Fruit fly (Drosophila melanogaster): Measurements from ENCODE around the gene Ntl.
A peak's percentile ranks its signal among the peaks of the same experiment; 100 is the strongest.

The Ntl gene

dm6 chr2L:7703534-7703933 is 7.1 kb upstream of the Ntl start:
- TF ChIP-seq CG14441 (GFP tag; IDR thresholded peaks at IDR 0.05) = 0 out of 2 replicates have a peak, but pooled peaks have one; percentile 22
- peak; percentile 25 for TF ChIP-seq Sox102F (GFP tag; optimal IDR thresholded peaks at IDR 0.05)
- peak; percentile 14; the same call in 1 of the 2 replicates for TF ChIP-seq ranshi (GFP tag; IDR thresholded peaks at IDR 0.05)
- no peak for TF ChIP-seq CG4328 (GFP tag; optimal IDR thresholded peaks at IDR 0.05)
- TF ChIP-seq Drgx (GFP tag; IDR thresholded peaks at IDR 0.05) = peak; percentile 38; the same call in 1 of the 2 replicates
- no peak for TF ChIP-seq CG6813 (GFP tag; optimal IDR thresholded peaks at IDR 0.05)
- peak; percentile 8 for TF ChIP-seq Xbp1 (GFP tag; optimal IDR thresholded peaks at IDR 0.05)
- no peak for TF ChIP-seq CG6254 (GFP tag; optimal IDR thresholded peaks at IDR 0.05)
- no peak for TF ChIP-seq sim (GFP tag; IDR thresholded peaks at IDR 0.05)
- peak; percentile 46 for TF ChIP-seq CG2120 (GFP tag; optimal IDR thresholded peaks at IDR 0.05)
- TF ChIP-seq eve (GFP tag; optimal IDR thresholded peaks at IDR 0.05) = peak in 1 of 2 experiments; percentile 44
- peak; percentile 11 for TF ChIP-seq fd3F (GFP tag; optimal IDR thresholded peaks at IDR 0.05)
- no peak for TF ChIP-seq amos (GFP tag; IDR thresholded peaks at IDR 0.05; ENCODE audit: partially characterized antibody)
- TF ChIP-seq CG4617 (GFP tag; optimal IDR thresholded peaks at IDR 0.05; ENCODE audit: borderline replicate concordance) = no peak
- no peak for TF ChIP-seq Antp (GFP tag; optimal IDR thresholded peaks at IDR 0.05)
- no peak for TF ChIP-seq CG9797 (GFP tag; optimal IDR thresholded peaks at IDR 0.05)
- TF ChIP-seq CG2889 (GFP tag; IDR thresholded peaks at IDR 0.05) = 0 out of 3 replicates have a peak, but pooled peaks have one; percentile 29
- no peak for TF ChIP-seq peb (GFP tag; IDR thresholded peaks at IDR 0.05)
- TF ChIP-seq CG17802 (tag; optimal IDR thresholded peaks at IDR 0.05) = no peak
- TF ChIP-seq CG13624 (GFP tag; optimal IDR thresholded peaks at IDR 0.05) = no peak
- TF ChIP-seq pita (GFP tag; optimal IDR thresholded peaks at IDR 0.05) = no peak
- TF ChIP-seq Hmr (GFP tag; optimal IDR thresholded peaks at IDR 0.05) = peak; percentile 35
- peak; percentile 31; the same call in 1 of the 3 replicates for TF ChIP-seq Dbx (GFP tag; IDR thresholded peaks at IDR 0.05)
- peak; percentile 50 for TF ChIP-seq Rfx (GFP tag; IDR thresholded peaks at IDR 0.05)
- TF ChIP-seq sd (tag; optimal IDR thresholded peaks at IDR 0.05) = peak; percentile 19
- TF ChIP-seq CG17359 (tag; optimal IDR thresholded peaks at IDR 0.05) = no peak
- peak; percentile 10 for TF ChIP-seq zfh2 (GFP tag; optimal IDR thresholded peaks at IDR 0.05)
- TF ChIP-seq NC2β (GFP tag; optimal IDR thresholded peaks at IDR 0.05) = no peak
- TF ChIP-seq D (optimal IDR thresholded peaks at IDR 0.05) = no peak
- TF ChIP-seq D (GFP tag; optimal IDR thresholded peaks at IDR 0.05) = no peak
- peak; percentile 40; the same call in 1 of the 2 replicates for TF ChIP-seq CG11247 (GFP tag; IDR thresholded peaks at IDR 0.05)
- no peak for TF ChIP-seq CG2875 (GFP tag; optimal IDR thresholded peaks at IDR 0.05)
- peak; percentile 7 for TF ChIP-seq CG15514 (GFP tag; optimal IDR thresholded peaks at IDR 0.05)
- peak; percentile 60; the same call in 2 of the 3 replicates for TF ChIP-seq sr (GFP tag; IDR thresholded peaks at IDR 0.05)
- TF ChIP-seq HHEX (GFP tag; optimal IDR thresholded peaks at IDR 0.05) = peak; percentile 3
- no peak for TF ChIP-seq CG12299 (tag; optimal IDR thresholded peaks at IDR 0.05)
- TF ChIP-seq zfh1 (GFP tag; IDR thresholded peaks at IDR 0.05) = 0 out of 3 replicates have a peak, but pooled peaks have one; percentile 12
- TF ChIP-seq shn (GFP tag; optimal IDR thresholded peaks at IDR 0.05) = no peak
- no peak for TF ChIP-seq jing (GFP tag; optimal IDR thresholded peaks at IDR 0.05)
- peak; percentile 18; the same call in 1 of the 2 replicates for TF ChIP-seq CG6689 (GFP tag; IDR thresholded peaks at IDR 0.05)
- no peak for TF ChIP-seq luna (GFP tag; optimal IDR thresholded peaks at IDR 0.05)
- peak; percentile 45; the same call in 1 of the 2 replicates for TF ChIP-seq CG32767 (GFP tag; IDR thresholded peaks at IDR 0.05)
- TF ChIP-seq dmrt11E (tag; optimal IDR thresholded peaks at IDR 0.05) = no peak
- TF ChIP-seq wdn (GFP tag; IDR thresholded peaks at IDR 0.05) = peak; percentile 17; the same call in 1 of the 2 replicates
- TF ChIP-seq Trl (optimal IDR thresholded peaks at IDR 0.05) = no peak
- TF ChIP-seq Trl (GFP tag; optimal IDR thresholded peaks at IDR 0.05) = no peak
- no peak for TF ChIP-seq br (optimal IDR thresholded peaks at IDR 0.05)
- TF ChIP-seq pho (GFP tag; optimal IDR thresholded peaks at IDR 0.05) = peak; percentile 24
- no peak for TF ChIP-seq Stat92E (GFP tag; optimal IDR thresholded peaks at IDR 0.05)
- no peak for TF ChIP-seq CG2129 (GFP tag; IDR thresholded peaks at IDR 0.05; ENCODE audit: partially characterized antibody)
- TF ChIP-seq unc-4 (GFP tag; IDR thresholded peaks at IDR 0.05; ENCODE audit: partially characterized antibody) = no peak
